Fruit fly (Drosophila melanogaster) whole organism, adult: Measurements from ENCODE around the gene CG43056.

Experiments used
- CG5204 ChIP-seq: fragments of 200-800 bp; sonication (Bioruptor generic); optimal IDR thresholded peaks from 2 replicates; lab custom pipeline; 2016; ENCODE audit warnings: missing biosample characterization, missing genetic modification characterization
- CG7101 ChIP-seq: fragments of 200-800 bp; sonication (Bioruptor generic); optimal IDR thresholded peaks from 2 replicates; lab custom pipeline; 2018; ENCODE audit warnings: missing biosample characterization, mild to moderate bottlenecking, missing genetic modification characterization, moderate library complexity
- Crg-1 ChIP-seq: fragments of 200-800 bp; sonication (Bioruptor generic); optimal IDR thresholded peaks from 2 replicates; lab custom pipeline; 2016; ENCODE audit warnings: missing biosample characterization, missing genetic modification characterization
- cic ChIP-seq: fragments of 200-800 bp; sonication (Bioruptor generic); optimal IDR thresholded peaks from 2 replicates; lab custom pipeline; 2017; ENCODE audit warnings: missing biosample characterization, mild to moderate bottlenecking, missing genetic modification characterization, moderate library complexity
- kay ChIP-seq: fragments of 200-800 bp; sonication (Bioruptor generic); peaks from one replicate; lab custom pipeline; 2016; ENCODE audit warnings: missing biosample characterization, missing genetic modification characterization, borderline replicate concordance

DNA sequence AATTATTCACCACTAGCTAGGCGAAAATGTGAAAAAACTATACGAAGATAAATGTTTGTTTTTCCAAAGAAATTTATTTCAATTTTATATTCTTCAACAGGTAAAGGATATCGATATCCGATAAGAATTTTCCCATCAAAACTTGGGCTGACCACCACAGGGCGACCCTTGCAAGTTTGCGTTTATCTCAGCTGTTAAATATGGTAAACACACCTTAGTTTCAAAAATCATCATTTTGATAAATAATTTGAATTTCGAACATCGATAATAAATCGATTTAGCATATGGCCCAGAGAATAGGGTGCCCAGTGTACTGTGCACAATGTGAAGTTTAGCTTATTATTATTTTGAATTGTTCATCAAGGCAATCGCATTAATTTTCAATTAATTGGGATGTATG lies 25.7 kb downstream of the CG43056 start, which contains the start of the genes CG15443 and Paris:
- TF ChIP-seq Crg-1 = peak; percentile 34
- no peak for TF ChIP-seq CG5204
- TF ChIP-seq CG7101 = no peak
- no peak for TF ChIP-seq kay (GFP tag; lab: Kevin White, UChicago)
- TF ChIP-seq cic (GFP tag; lab: Kevin White, UChicago) = no peak
